Worm (Caenorhabditis elegans): ENCODE measurements around the gene H01G02.3.

H01G02.3 gene

ce11 chrIV:11735025-11735424 lies 57.4 kb downstream of the H01G02.3 start, which contains the start of gene K01A6.6:
Gene K01A6.6, plus strand, starts transcription at chrIV:11735325.
- TF ChIP-seq dmd-4 (tag; optimal IDR thresholded peaks at IDR 0.05) = no peak
- no peak for TF ChIP-seq Y55F3AM.14 (GFP tag; optimal IDR thresholded peaks at IDR 0.05)
- TF ChIP-seq ztf-1 (GFP tag; conservative IDR thresholded peaks at IDR 0.05) = no peak
- TF ChIP-seq peb-1 (tag; optimal IDR thresholded peaks at IDR 0.05) = no peak
- no peak for TF ChIP-seq ZK546.5 (tag; optimal IDR thresholded peaks at IDR 0.05)
